Fruit fly (Drosophila melanogaster): ENCODE measurements around the gene CG31510.

CG31510 gene

dm6 chr3R:25074558-25074964 lies 48.2 kb downstream of the CG31510 start, which contains the start of the genes shams and CG11920 (continued):
- no peak for TF ChIP-seq CG1647 (GFP tag; optimal IDR thresholded peaks at IDR 0.05)
- TF ChIP-seq HmgD (GFP tag; optimal IDR thresholded peaks at IDR 0.05): no peak
- TF ChIP-seq slp2 (GFP tag; optimal IDR thresholded peaks at IDR 0.05): no peak
- no peak for TF ChIP-seq CG16779 (GFP tag; IDR thresholded peaks at IDR 0.05)
- TF ChIP-seq CG7928 (GFP tag; optimal IDR thresholded peaks at IDR 0.05): no peak
- no peak for TF ChIP-seq Sry-β (GFP tag; optimal IDR thresholded peaks at IDR 0.05)
- no peak for TF ChIP-seq CG17385 (GFP tag; optimal IDR thresholded peaks at IDR 0.05)
- TF ChIP-seq vnd (GFP tag; IDR thresholded peaks at IDR 0.05; ENCODE audit: partially characterized antibody): peak; percentile 52; the same call in 1 of the 3 replicates
- TF ChIP-seq CG11723 (GFP tag; optimal IDR thresholded peaks at IDR 0.05): peak; percentile 26
- TF ChIP-seq Bgb (GFP tag; IDR thresholded peaks at IDR 0.05; ENCODE audit: partially characterized antibody): peak; percentile 60
- TF ChIP-seq CG4360 (GFP tag; IDR thresholded peaks at IDR 0.05): no peak
- TF ChIP-seq CG2875 (GFP tag; optimal IDR thresholded peaks at IDR 0.05): no peak
- TF ChIP-seq CG1832 (GFP tag; optimal IDR thresholded peaks at IDR 0.05): no peak
- TF ChIP-seq CG18619 (GFP tag; optimal IDR thresholded peaks at IDR 0.05): no peak
- no peak for TF ChIP-seq hth (optimal IDR thresholded peaks at IDR 0.05)
- no peak for TF ChIP-seq run (tag; optimal IDR thresholded peaks at IDR 0.05)
- TF ChIP-seq sug (tag; optimal IDR thresholded peaks at IDR 0.05): no peak
- no peak for TF ChIP-seq CG10565 (GFP tag; optimal IDR thresholded peaks at IDR 0.05)
- peak; percentile 68 for TF ChIP-seq Max (GFP tag; optimal IDR thresholded peaks at IDR 0.05)
- TF ChIP-seq CG16815 (GFP tag; optimal IDR thresholded peaks at IDR 0.05): no peak
- no peak; the same call in 1 of the 2 replicates for TF ChIP-seq slbo (GFP tag; IDR thresholded peaks at IDR 0.05)
- peak; percentile 40 for TF ChIP-seq gsb-n (tag; optimal IDR thresholded peaks at IDR 0.05)
- no peak for TF ChIP-seq CG17359 (tag; optimal IDR thresholded peaks at IDR 0.05)
- TF ChIP-seq Kr (GFP tag; optimal IDR thresholded peaks at IDR 0.05): no peak
- no peak for TF ChIP-seq chif (GFP tag; optimal IDR thresholded peaks at IDR 0.05)
- TF ChIP-seq CG14860 (GFP tag; IDR thresholded peaks at IDR 0.05; ENCODE audit: partially characterized antibody): peak; percentile 45; the same call in 1 of the 3 replicates
- TF ChIP-seq CG8924 (tag; optimal IDR thresholded peaks at IDR 0.05): peak; percentile 88
- peak; percentile 24 for TF ChIP-seq CG10431 (GFP tag; optimal IDR thresholded peaks at IDR 0.05)
- TF ChIP-seq CG12299 (tag; optimal IDR thresholded peaks at IDR 0.05): peak; percentile 61
- TF ChIP-seq dysf (GFP tag; IDR thresholded peaks at IDR 0.05): no peak
- TF ChIP-seq NK7.1 (GFP tag; optimal IDR thresholded peaks at IDR 0.05): no peak
- TF ChIP-seq CG6765 (GFP tag; optimal IDR thresholded peaks at IDR 0.05): no peak
- no peak for TF ChIP-seq CG13624 (GFP tag; optimal IDR thresholded peaks at IDR 0.05)
- no peak for TF ChIP-seq insv (GFP tag; optimal IDR thresholded peaks at IDR 0.05)
- no peak for TF ChIP-seq CG2129 (GFP tag; IDR thresholded peaks at IDR 0.05; ENCODE audit: partially characterized antibody)
- TF ChIP-seq pzg (GFP tag; optimal IDR thresholded peaks at IDR 0.05): peak; percentile 47
- TF ChIP-seq lbe (GFP tag; optimal IDR thresholded peaks at IDR 0.05): peak; percentile 59
- no peak for TF ChIP-seq prd (optimal IDR thresholded peaks at IDR 0.05)
- no peak for TF ChIP-seq prd (GFP tag; IDR thresholded peaks at IDR 0.05)
- peak; percentile 54 for TF ChIP-seq CG12659 (GFP tag; optimal IDR thresholded peaks at IDR 0.05)
- TF ChIP-seq stwl (tag; optimal IDR thresholded peaks at IDR 0.05): peak; percentile 52
- TF ChIP-seq CG8765 (GFP tag; IDR thresholded peaks at IDR 0.05): no peak
- no peak for TF ChIP-seq jumu (GFP tag; optimal IDR thresholded peaks at IDR 0.05)
- no peak for TF ChIP-seq nerfin-2 (GFP tag; IDR thresholded peaks at IDR 0.05; ENCODE audit: partially characterized antibody)
- TF ChIP-seq zf30C (GFP tag; optimal IDR thresholded peaks at IDR 0.05): no peak
- TF ChIP-seq CG6689 (GFP tag; IDR thresholded peaks at IDR 0.05): no peak
- no peak for TF ChIP-seq Ptx1 (GFP tag; IDR thresholded peaks at IDR 0.05)
- peak; percentile 71 for TF ChIP-seq Dref (GFP tag; IDR thresholded peaks at IDR 0.05)
- no peak for TF ChIP-seq croc (GFP tag; conservative IDR thresholded peaks at IDR 0.05)
- TF ChIP-seq Dbx (GFP tag; IDR thresholded peaks at IDR 0.05): no peak
- no peak for TF ChIP-seq CG7745 (tag; optimal IDR thresholded peaks at IDR 0.05)
- TF ChIP-seq CG16863 (GFP tag; optimal IDR thresholded peaks at IDR 0.05): no peak
